Fruit fly (Drosophila melanogaster): ENCODE measurements around the gene CG14877.

The CG14877 gene

DNA sequence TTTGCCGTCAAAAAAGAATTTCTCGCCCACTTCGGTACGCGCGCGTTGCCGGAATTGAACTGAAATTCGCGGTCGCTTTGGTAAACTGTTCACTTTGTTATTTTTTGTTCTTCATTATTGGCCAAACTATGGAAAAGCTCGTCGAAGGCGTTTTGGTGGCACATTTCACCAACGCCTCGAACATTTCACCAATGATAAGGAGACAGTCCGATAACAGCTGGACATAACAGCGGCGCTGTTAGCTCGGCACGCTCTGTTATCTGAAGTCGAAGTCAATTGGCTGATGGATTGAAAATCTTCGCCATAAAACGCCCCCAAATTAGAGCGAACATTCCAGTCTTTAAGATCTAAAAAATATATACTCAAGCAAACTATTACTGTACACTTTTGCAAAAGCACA is at the start of gene CG14877:
Gene CG14877, minus strand, starts transcription at position 101 of the 400 bp plus-strand sequence.
- no peak for TF ChIP-seq pad (GFP tag; optimal IDR thresholded peaks at IDR 0.05)
- TF ChIP-seq Hr96 (GFP tag; optimal IDR thresholded peaks at IDR 0.05): no peak
- no peak for TF ChIP-seq bab1 (GFP tag; optimal IDR thresholded peaks at IDR 0.05)
- no peak for TF ChIP-seq Clk (GFP tag; optimal IDR thresholded peaks at IDR 0.05)
- no peak for TF ChIP-seq CG7101 (tag; optimal IDR thresholded peaks at IDR 0.05)
- no peak for TF ChIP-seq CG14711 (tag; optimal IDR thresholded peaks at IDR 0.05)

DNA sequence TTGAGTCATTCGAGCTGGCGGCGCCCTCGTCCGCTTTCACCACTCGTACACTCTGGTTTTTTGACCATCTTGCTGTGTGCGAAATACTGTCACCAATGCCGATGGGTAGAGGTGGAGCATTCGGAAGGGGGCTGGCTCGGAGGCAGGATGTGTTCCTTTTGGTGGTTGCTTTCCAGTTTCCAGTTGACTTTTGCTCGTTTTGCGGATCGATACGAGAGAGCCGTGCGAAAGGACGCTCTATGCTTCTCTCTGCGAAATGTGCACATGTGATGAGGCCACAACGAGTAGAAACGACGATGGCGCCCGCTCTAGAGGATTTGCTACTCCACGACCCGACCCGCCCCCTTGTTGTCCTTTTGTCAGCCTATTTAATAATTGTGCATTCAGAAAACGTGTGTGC is 41.8 kb upstream of the CG14877 start:
- TF ChIP-seq pad (GFP tag; optimal IDR thresholded peaks at IDR 0.05) (no peak), CG5204 (GFP tag; optimal IDR thresholded peaks at IDR 0.05) (no peak), CG7101 (tag; optimal IDR thresholded peaks at IDR 0.05) (no peak), Clk (GFP tag; optimal IDR thresholded peaks at IDR 0.05) (no peak), CG7045 (GFP tag; optimal IDR thresholded peaks at IDR 0.05) (no peak), Hr96 (GFP tag; optimal IDR thresholded peaks at IDR 0.05) (no peak), kay (GFP tag; ENCODE audit: borderline replicate concordance) (no peak), ovo (GFP tag; optimal IDR thresholded peaks at IDR 0.05) (no peak), bab1 (GFP tag; optimal IDR thresholded peaks at IDR 0.05) (no peak), cic (GFP tag; optimal IDR thresholded peaks at IDR 0.05) (no peak), CG11617 (GFP tag; optimal IDR thresholded peaks at IDR 0.05) (no peak), cnc (optimal IDR thresholded peaks at IDR 0.05) (no peak), CG14711 (tag; optimal IDR thresholded peaks at IDR 0.05) (no peak)

DNA sequence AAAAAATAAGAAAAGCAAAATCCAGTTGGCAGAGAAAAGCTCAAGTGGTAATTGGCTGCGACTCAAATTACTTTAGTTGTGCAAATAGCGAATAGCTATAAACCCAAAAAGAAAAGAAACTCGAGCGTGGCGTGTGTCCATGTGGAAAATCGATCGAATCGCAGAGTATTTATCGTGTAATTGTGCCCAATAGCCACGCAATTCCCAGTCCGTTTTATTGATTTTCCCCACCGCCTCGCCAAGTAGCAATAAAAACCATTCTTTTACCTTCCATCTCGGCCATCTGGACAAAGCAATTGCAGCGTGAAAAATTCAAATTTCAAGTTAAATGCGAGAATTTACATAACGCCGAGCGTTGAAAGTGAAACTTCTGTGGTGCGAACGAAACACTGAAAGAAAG is 39.7 kb upstream of the CG14877 start:
- no peak for TF ChIP-seq ovo (GFP tag; optimal IDR thresholded peaks at IDR 0.05)
- TF ChIP-seq Hr96 (GFP tag; optimal IDR thresholded peaks at IDR 0.05): no peak
- TF ChIP-seq CG33017 (tag; optimal IDR thresholded peaks at IDR 0.05): no peak
- no peak for TF ChIP-seq tj (GFP tag; optimal IDR thresholded peaks at IDR 0.05)
- TF ChIP-seq cnc (optimal IDR thresholded peaks at IDR 0.05): no peak
- no peak for TF ChIP-seq CG7045 (GFP tag; optimal IDR thresholded peaks at IDR 0.05)
- no peak for TF ChIP-seq bab1 (GFP tag; optimal IDR thresholded peaks at IDR 0.05)
- no peak for TF ChIP-seq CG7101 (tag; optimal IDR thresholded peaks at IDR 0.05)
- TF ChIP-seq CG14711 (tag; optimal IDR thresholded peaks at IDR 0.05): no peak
- TF ChIP-seq CG11617 (GFP tag; optimal IDR thresholded peaks at IDR 0.05): no peak
- no peak for TF ChIP-seq Mnt (GFP tag; optimal IDR thresholded peaks at IDR 0.05)

DNA sequence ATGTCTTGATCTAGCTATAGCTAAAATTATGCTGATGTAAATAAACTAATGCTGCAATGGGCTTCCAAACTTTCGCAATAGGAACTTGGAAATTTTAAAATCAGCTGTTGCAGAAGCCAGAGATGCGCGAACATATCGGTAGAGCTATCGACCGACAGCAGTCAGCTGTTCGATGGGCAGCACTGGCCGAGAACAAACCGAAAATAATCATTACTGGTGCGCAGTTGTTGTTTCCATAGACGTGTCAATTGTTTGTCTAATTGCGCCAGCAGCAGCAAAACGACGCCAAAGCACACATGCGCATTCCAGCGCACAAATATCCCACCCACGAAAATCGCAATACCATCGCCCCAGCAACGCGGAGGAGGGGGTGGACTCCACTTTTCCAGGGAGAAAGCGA is 39.1 kb upstream of the CG14877 start, which contains the start of gene Sap47:
Gene Sap47, plus strand, starts transcription at position 149 of the 400 bp plus-strand sequence.
- no peak for TF ChIP-seq ovo (GFP tag; optimal IDR thresholded peaks at IDR 0.05)
- TF ChIP-seq pad (GFP tag; optimal IDR thresholded peaks at IDR 0.05): no peak
- no peak for TF ChIP-seq kay (GFP tag; ENCODE audit: borderline replicate concordance)
- no peak for TF ChIP-seq Clk (GFP tag; optimal IDR thresholded peaks at IDR 0.05)
- TF ChIP-seq Hr96 (GFP tag; optimal IDR thresholded peaks at IDR 0.05): no peak
- peak; percentile 15 for TF ChIP-seq tj (GFP tag; optimal IDR thresholded peaks at IDR 0.05)
- no peak for TF ChIP-seq CG7045 (GFP tag; optimal IDR thresholded peaks at IDR 0.05)
- TF ChIP-seq CG12768 (GFP tag; optimal IDR thresholded peaks at IDR 0.05): peak; percentile 25
- TF ChIP-seq bab1 (GFP tag; optimal IDR thresholded peaks at IDR 0.05): peak; percentile 74
- TF ChIP-seq CG11617 (GFP tag; optimal IDR thresholded peaks at IDR 0.05): no peak
- TF ChIP-seq CG7101 (tag; optimal IDR thresholded peaks at IDR 0.05): no peak
- no peak for TF ChIP-seq CG14711 (tag; optimal IDR thresholded peaks at IDR 0.05)
- TF ChIP-seq cic (GFP tag; optimal IDR thresholded peaks at IDR 0.05): peak; percentile 47
- peak; percentile 44 for TF ChIP-seq Mnt (GFP tag; optimal IDR thresholded peaks at IDR 0.05)
- no peak for TF ChIP-seq Crg-1 (GFP tag; optimal IDR thresholded peaks at IDR 0.05)
- peak; percentile 15 for TF ChIP-seq CG1620 (GFP tag; optimal IDR thresholded peaks at IDR 0.05)
- no peak for TF ChIP-seq cnc (optimal IDR thresholded peaks at IDR 0.05)

DNA sequence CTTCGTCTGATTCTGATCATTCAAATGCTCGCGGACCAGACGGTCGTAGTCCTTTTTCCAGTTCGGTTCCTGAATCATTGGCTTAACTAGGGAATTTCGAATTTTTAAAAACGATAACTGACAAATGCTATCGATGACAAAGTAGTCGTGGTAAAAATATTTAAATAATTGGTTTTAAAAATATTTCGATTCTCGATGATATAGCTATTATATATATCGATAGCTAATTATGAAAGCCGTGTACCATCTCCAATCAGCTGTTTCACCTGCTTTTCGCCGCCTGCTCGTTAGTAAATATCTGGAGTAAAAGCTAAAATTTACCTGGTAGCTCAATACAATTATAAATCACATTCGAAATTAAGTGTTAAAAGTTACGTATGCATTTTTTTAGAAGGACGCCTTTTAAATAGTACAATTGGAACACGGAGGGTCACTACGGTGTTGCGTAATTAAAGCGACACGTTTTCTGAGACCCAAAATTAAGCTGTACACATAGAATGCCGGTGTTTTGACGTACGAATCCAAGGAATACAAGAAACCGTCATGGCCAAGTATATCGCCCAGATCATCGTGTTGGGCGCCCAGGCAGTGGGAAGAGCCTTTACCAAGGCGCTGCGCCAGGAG is 37.8 kb upstream of the CG14877 start, which contains the start of the genes CG5478 and blp:
Gene CG5478, minus strand, starts transcription at position 126 of the 624 bp plus-strand sequence.
Gene blp, plus strand, starts transcription at position 239 of the 624 bp plus-strand sequence.
- TF ChIP-seq tj (GFP tag; optimal IDR thresholded peaks at IDR 0.05) (no peak), CG7045 (GFP tag; optimal IDR thresholded peaks at IDR 0.05) (no peak), Mnt (GFP tag; optimal IDR thresholded peaks at IDR 0.05) (peak; percentile 28), bab1 (GFP tag; optimal IDR thresholded peaks at IDR 0.05) (peak; percentile 37), CG33017 (tag; optimal IDR thresholded peaks at IDR 0.05) (no peak), CG5204 (GFP tag; optimal IDR thresholded peaks at IDR 0.05) (no peak), cnc (optimal IDR thresholded peaks at IDR 0.05) (no peak), Clk (GFP tag; optimal IDR thresholded peaks at IDR 0.05) (no peak), cic (GFP tag; optimal IDR thresholded peaks at IDR 0.05) (no peak), CG12768 (GFP tag; optimal IDR thresholded peaks at IDR 0.05) (no peak), pad (GFP tag; optimal IDR thresholded peaks at IDR 0.05) (no peak), Crg-1 (GFP tag; optimal IDR thresholded peaks at IDR 0.05) (no peak), CG1620 (GFP tag; optimal IDR thresholded peaks at IDR 0.05) (no peak), ovo (GFP tag; optimal IDR thresholded peaks at IDR 0.05) (no peak), Hr96 (GFP tag; optimal IDR thresholded peaks at IDR 0.05) (no peak), CG14711 (tag; optimal IDR thresholded peaks at IDR 0.05) (no peak), kay (GFP tag; ENCODE audit: borderline replicate concordance) (no peak)

DNA sequence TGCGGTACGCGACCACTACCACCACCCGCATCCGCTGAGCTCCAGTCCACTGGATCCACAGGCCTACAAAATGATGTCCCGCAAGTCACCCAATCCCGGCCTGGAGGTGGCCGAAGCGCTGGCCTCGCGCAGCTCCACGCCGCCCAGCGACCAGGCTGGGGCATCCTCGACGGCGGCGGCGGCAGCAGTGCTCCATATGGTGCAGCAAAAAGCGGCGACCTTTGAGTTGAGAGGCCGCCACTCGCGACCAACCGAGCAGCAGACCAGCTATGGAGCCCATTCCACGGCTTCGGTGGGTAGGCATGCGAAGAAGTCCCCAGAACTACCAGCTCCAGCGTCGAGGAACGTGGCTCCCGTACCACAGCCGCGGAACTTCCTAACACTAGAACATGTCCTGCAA is 34.2 kb upstream of the CG14877 start:
- TF ChIP-seq CG7101 (tag; optimal IDR thresholded peaks at IDR 0.05) (no peak), Clk (GFP tag; optimal IDR thresholded peaks at IDR 0.05) (no peak), toe (GFP tag; optimal IDR thresholded peaks at IDR 0.05) (no peak), Hr96 (GFP tag; optimal IDR thresholded peaks at IDR 0.05) (no peak), tj (GFP tag; optimal IDR thresholded peaks at IDR 0.05) (no peak), CG33017 (tag; optimal IDR thresholded peaks at IDR 0.05) (no peak), CG7045 (GFP tag; optimal IDR thresholded peaks at IDR 0.05) (no peak), cic (GFP tag; optimal IDR thresholded peaks at IDR 0.05) (no peak), CG11617 (GFP tag; optimal IDR thresholded peaks at IDR 0.05) (no peak), bab1 (GFP tag; optimal IDR thresholded peaks at IDR 0.05) (no peak), pad (GFP tag; optimal IDR thresholded peaks at IDR 0.05) (no peak), kay (GFP tag; ENCODE audit: borderline replicate concordance) (no peak), Crg-1 (GFP tag; optimal IDR thresholded peaks at IDR 0.05) (no peak), CG5204 (GFP tag; optimal IDR thresholded peaks at IDR 0.05) (no peak), CG1620 (GFP tag; optimal IDR thresholded peaks at IDR 0.05) (no peak), CG12768 (GFP tag; optimal IDR thresholded peaks at IDR 0.05) (no peak), ovo (GFP tag; optimal IDR thresholded peaks at IDR 0.05) (no peak), CG14711 (tag; optimal IDR thresholded peaks at IDR 0.05) (no peak), Mnt (GFP tag; optimal IDR thresholded peaks at IDR 0.05) (no peak), cnc (optimal IDR thresholded peaks at IDR 0.05) (no peak)
